Worm (Caenorhabditis elegans): ENCODE measurements around the gene atg-7.

- TF ChIP-seq ztf-29 (GFP tag; IDR thresholded peaks at IDR 0.05), result no peak
- no peak for TF ChIP-seq flt-1 (GFP tag; IDR thresholded peaks at IDR 0.05)
Measured at ce11 chrIV:11092502-11093080, 11.7 kb upstream of the atg-7 start, which contains the start of gene bcc-1.
